Fruit fly (Drosophila melanogaster) Kc167 (cell line): ENCODE data around the gene CG3106.

Experiments
- Myc ChIP-seq: fragments of >200 bp; optimal IDR thresholded peaks from 2 replicates; lab custom pipeline; 2017; ENCODE audit warnings: missing external identifiers
- Sin3A ChIP-seq: fragments of >200 bp; optimal IDR thresholded peaks from 2 replicates; lab custom pipeline; 2018; ENCODE audit warnings: missing external identifiers
- h ChIP-seq: fragments of >200 bp; optimal IDR thresholded peaks from 3 replicates; lab custom pipeline; 2018; ENCODE audit warnings: missing external identifiers
- insv ChIP-seq: fragments of >200 bp; optimal IDR thresholded peaks from 3 replicates; lab custom pipeline; 2018; ENCODE audit warnings: missing external identifiers
- psq ChIP-seq: fragments of >200 bp; optimal IDR thresholded peaks from 2 replicates; lab custom pipeline; 2017; ENCODE audit warnings: missing external identifiers
- ttk ChIP-seq: sonication (Bioruptor generic); optimal IDR thresholded peaks from 2 replicates; lab custom pipeline; 2017; ENCODE audit warnings: missing external identifiers

Gene CG3106

dm6 chrX:9662797-9663316 lies at the start of gene CG3106:
Gene CG3106 (minus strand): TSS chrX:9662903.
- TF ChIP-seq Myc (lab: Kevin White, UChicago), result no peak
- no peak for TF ChIP-seq psq
- no peak for TF ChIP-seq ttk (lab: Kevin White, UChicago)
- no peak for TF ChIP-seq insv (lab: Kevin White, UChicago)
- TF ChIP-seq Sin3A (lab: Kevin White, UChicago), result no peak
- TF ChIP-seq h, result no peak

- TF ChIP-seq insv (lab: Kevin White, UChicago), result no peak
- no peak for TF ChIP-seq h
- no peak for TF ChIP-seq ttk (lab: Kevin White, UChicago)
- no peak for TF ChIP-seq psq
- no peak for TF ChIP-seq Sin3A (lab: Kevin White, UChicago)
- no peak for TF ChIP-seq Myc (lab: Kevin White, UChicago)
Observed at dm6 chrX:9707820-9708487, 45.3 kb upstream of the CG3106 start.

dm6 chrX:9694652-9695051 lies 31.9 kb upstream of the CG3106 start:
- TF ChIP-seq Myc (lab: Kevin White, UChicago), result no peak
- TF ChIP-seq h, result no peak
- TF ChIP-seq insv (lab: Kevin White, UChicago), result no peak
- no peak for TF ChIP-seq Sin3A (lab: Kevin White, UChicago)
- TF ChIP-seq ttk (lab: Kevin White, UChicago), result no peak
- no peak for TF ChIP-seq psq

- TF ChIP-seq insv (lab: Kevin White, UChicago) (peak; percentile 2), h (no peak)
Observed at dm6 chrX:9693720-9694386, 31.1 kb upstream of the CG3106 start, which contains the start of gene btd. Gene btd (plus strand): TSS chrX:9694186.

dm6 chrX:9692297-9693013 lies 29.8 kb upstream of the CG3106 start:
- TF ChIP-seq h (no peak), Myc (lab: Kevin White, UChicago) (no peak), psq (no peak), Sin3A (lab: Kevin White, UChicago) (no peak), insv (lab: Kevin White, UChicago) (no peak), ttk (lab: Kevin White, UChicago) (no peak)

dm6 chrX:9689129-9689528 lies 26.4 kb upstream of the CG3106 start:
- no peak for TF ChIP-seq ttk (lab: Kevin White, UChicago)
- TF ChIP-seq psq, result no peak
- TF ChIP-seq h, result no peak
- no peak for TF ChIP-seq Myc (lab: Kevin White, UChicago)
- no peak for TF ChIP-seq Sin3A (lab: Kevin White, UChicago)
- TF ChIP-seq insv (lab: Kevin White, UChicago), result no peak

DNA sequence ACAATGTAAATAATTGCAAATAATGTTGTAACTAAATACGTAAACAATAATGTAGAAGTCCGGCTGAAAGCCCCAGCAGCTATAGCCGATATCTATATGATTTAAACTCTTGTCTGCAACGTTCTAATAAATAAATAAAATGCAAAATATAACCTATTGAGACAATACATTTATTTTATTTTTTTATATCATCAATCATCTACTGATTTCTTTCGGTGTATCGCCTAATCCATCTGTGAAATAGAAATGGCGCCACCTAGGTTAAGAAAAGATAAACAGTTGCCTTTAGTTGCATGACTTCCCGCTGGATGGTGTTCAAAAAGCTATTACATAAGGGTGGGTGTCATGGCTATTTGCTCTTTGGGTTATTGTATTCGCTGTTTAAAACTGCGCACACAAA lies 24.9 kb upstream of the CG3106 start:
- no peak for TF ChIP-seq insv (lab: Kevin White, UChicago)
- TF ChIP-seq ttk (lab: Kevin White, UChicago), result no peak
- no peak for TF ChIP-seq Myc (lab: Kevin White, UChicago)

DNA sequence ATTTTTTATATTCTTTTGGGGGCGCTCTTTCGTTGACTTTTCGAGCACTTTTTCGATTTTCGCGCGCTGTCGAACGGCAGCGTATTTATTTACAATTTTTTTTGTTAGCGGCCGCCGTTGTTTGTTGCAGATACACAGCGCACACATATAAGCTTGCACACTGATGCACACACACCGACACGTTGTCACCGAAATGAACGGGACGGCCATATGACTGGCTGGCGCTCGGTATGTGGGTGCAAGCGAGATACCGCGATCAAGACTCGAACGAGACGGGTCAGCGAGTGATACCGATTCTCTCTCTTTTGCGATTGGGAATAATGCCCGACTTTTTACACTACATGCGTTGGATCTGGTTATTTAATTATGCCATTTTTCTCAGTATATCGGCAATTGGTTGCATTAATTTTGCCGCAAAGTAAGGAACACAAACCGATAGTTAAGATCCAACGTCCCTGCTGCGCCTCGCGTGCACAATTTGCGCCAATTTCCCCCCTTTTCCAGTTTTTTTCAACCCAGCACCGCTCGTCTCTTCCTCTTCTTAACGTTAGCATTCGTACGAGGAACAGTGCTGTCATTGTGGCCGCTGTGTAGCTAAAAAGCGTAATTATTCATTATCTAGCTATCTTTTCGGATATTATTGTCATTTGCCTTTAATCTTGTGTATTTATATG lies 24.0 kb upstream of the CG3106 start, which contains the start of gene nej:
Gene nej (minus strand): TSS at position 521 of the 674 bp plus-strand sequence.
- TF ChIP-seq psq, result no peak
- TF ChIP-seq Myc (lab: Kevin White, UChicago), result no peak
- TF ChIP-seq h, result no peak
- TF ChIP-seq Sin3A (lab: Kevin White, UChicago), result no peak
- no peak for TF ChIP-seq insv (lab: Kevin White, UChicago)
- no peak for TF ChIP-seq ttk (lab: Kevin White, UChicago)

dm6 chrX:9685568-9686413 lies 23.1 kb upstream of the CG3106 start:
- no peak for TF ChIP-seq Sin3A (lab: Kevin White, UChicago)
- no peak for TF ChIP-seq Myc (lab: Kevin White, UChicago)
- no peak for TF ChIP-seq ttk (lab: Kevin White, UChicago)
- TF ChIP-seq insv (lab: Kevin White, UChicago), result no peak
- no peak for TF ChIP-seq psq
- no peak for TF ChIP-seq h

dm6 chrX:9684697-9685567 lies 22.2 kb upstream of the CG3106 start:
- TF ChIP-seq Myc (lab: Kevin White, UChicago) (no peak), Sin3A (lab: Kevin White, UChicago) (no peak), insv (lab: Kevin White, UChicago) (no peak)
